Fruit fly (Drosophila melanogaster): Measurements from ENCODE around the gene ringer.

DNA sequence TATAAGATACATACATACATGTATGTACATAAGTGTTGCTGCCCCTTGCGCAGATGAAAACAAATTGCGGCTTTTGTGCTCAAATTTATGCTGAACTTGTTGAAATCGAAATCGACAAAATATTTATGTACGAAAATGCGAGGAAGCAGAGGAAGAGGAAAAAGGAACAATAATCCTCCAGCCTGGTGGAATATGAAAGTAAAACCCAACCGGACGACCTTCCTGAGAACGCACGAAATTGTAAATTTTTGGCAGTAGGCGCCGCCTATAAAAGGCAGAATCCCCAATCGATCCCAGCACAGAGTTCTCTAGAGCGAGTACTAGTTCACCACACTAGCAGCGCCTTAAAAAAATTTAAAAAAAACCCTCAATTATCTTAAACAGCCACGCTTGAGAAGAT lies 5.4 kb upstream of the ringer start, which contains the start of gene Cpr72Eb:
- TF ChIP-seq Eip78C (GFP tag) (no peak), fd85E (GFP tag; optimal IDR thresholded peaks at IDR 0.05) (no peak), Sox102F (GFP tag; optimal IDR thresholded peaks at IDR 0.05) (no peak), CG11902 (GFP tag; optimal IDR thresholded peaks at IDR 0.05) (no peak), Ets21C (GFP tag; optimal IDR thresholded peaks at IDR 0.05) (no peak), Hr4 (GFP tag; optimal IDR thresholded peaks at IDR 0.05) (no peak), CG6854 (GFP tag; optimal IDR thresholded peaks at IDR 0.05) (no peak), lz (GFP tag; optimal IDR thresholded peaks at IDR 0.05) (no peak)

Measured in whole organism, prepupa.